Fruit fly (Drosophila melanogaster): ENCODE measurements around the gene Phlpp.
A peak's percentile ranks its signal among the peaks of the same experiment; 100 is the strongest.

Phlpp gene

DNA sequence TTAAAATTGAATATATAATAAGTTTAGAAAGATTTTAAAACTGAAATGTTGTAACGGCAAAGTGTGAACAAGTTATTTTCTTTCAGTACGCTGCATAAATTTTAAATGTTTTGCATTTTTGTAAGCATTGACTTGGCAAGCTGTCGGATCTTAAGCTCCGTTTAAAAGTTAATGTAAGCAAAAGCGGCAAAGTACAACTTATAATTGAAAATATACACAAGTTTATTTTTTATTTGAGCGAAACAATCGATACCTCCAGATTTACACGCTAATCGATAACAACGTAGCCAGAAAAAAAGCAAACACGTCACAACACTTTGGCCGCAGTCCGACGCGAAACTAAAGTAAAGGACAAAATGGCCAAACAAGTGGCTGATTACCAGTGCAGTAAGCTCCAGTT is 17.3 kb upstream of the Phlpp start, which contains the start of gene Catsup (continued):
- TF ChIP-seq Bdp1 (GFP tag; optimal IDR thresholded peaks at IDR 0.05) = no peak
- no peak for TF ChIP-seq CG6654 (GFP tag; optimal IDR thresholded peaks at IDR 0.05)
- no peak for TF ChIP-seq Spps (tag; optimal IDR thresholded peaks at IDR 0.05)
- no peak for TF ChIP-seq otp (GFP tag; IDR thresholded peaks at IDR 0.05)
- peak; percentile 16 for TF ChIP-seq CG12659 (GFP tag; optimal IDR thresholded peaks at IDR 0.05)
- TF ChIP-seq tin (GFP tag; optimal IDR thresholded peaks at IDR 0.05) = no peak
- no peak for TF ChIP-seq zf30C (GFP tag; optimal IDR thresholded peaks at IDR 0.05)
- peak; percentile 67 for TF ChIP-seq hbn (GFP tag; IDR thresholded peaks at IDR 0.05; ENCODE audit: partially characterized antibody)
- no peak for TF ChIP-seq scrt (GFP tag; optimal IDR thresholded peaks at IDR 0.05)
- no peak for TF ChIP-seq sc (optimal IDR thresholded peaks at IDR 0.05)
- TF ChIP-seq sc (GFP tag; optimal IDR thresholded peaks at IDR 0.05) = no peak
- TF ChIP-seq GATAe (GFP tag; conservative IDR thresholded peaks at IDR 0.05) = no peak
- no peak for TF ChIP-seq Deaf1 (tag; optimal IDR thresholded peaks at IDR 0.05)
- no peak for TF ChIP-seq repo (GFP tag; optimal IDR thresholded peaks at IDR 0.05)
- peak; percentile 52 for TF ChIP-seq YL-1 (GFP tag; optimal IDR thresholded peaks at IDR 0.05)
- no peak for TF ChIP-seq MTF-1 (GFP tag; optimal IDR thresholded peaks at IDR 0.05; ENCODE audit: borderline replicate concordance)
- no peak for TF ChIP-seq emc (GFP tag; optimal IDR thresholded peaks at IDR 0.05)
- peak; percentile 33 for TF ChIP-seq CG10267 (tag; optimal IDR thresholded peaks at IDR 0.05)
- no peak for TF ChIP-seq run (tag; optimal IDR thresholded peaks at IDR 0.05)
- no peak for TF ChIP-seq C15 (GFP tag; IDR thresholded peaks at IDR 0.05)
- peak; percentile 17 for TF ChIP-seq phol (tag; optimal IDR thresholded peaks at IDR 0.05)
- TF ChIP-seq row (GFP tag; IDR thresholded peaks at IDR 0.05) = peak; percentile 14; the same call in 1 of the 3 replicates

DNA sequence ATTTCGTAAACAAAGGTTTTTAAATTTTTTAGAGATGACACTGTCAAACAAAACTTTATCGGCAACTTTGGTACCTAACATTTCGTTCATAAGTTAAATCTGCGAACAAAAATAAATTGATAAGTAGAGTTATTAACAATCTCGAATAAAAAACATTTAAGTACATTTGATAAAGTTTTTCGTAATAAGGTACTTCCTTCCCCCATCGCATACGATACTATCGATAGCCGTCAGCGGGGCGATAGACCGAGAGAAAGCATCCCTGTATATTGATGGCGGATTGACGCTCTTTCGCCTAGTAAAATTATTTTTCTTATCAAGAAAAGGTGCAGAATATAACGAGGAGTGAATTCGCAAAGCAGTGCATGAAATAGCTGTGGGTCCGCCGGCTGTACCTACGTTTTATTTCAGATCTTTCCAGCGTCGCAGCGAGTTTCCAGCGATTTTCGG is 13.8 kb upstream of the Phlpp start, which contains the start of the genes Ttc19 and Acn:
Gene Ttc19, minus strand, starts transcription at position 38 of the 450 bp plus-strand sequence.
Gene Acn, plus strand, starts transcription at position 245 of the 450 bp plus-strand sequence.
- peak; percentile 63 for TF ChIP-seq CG18011 (GFP tag; optimal IDR thresholded peaks at IDR 0.05)
- TF ChIP-seq CkIIα-i1 (GFP tag; IDR thresholded peaks at IDR 0.05) = no peak
- peak; percentile 40 for TF ChIP-seq salm (tag; optimal IDR thresholded peaks at IDR 0.05)
- peak; percentile 48 for TF ChIP-seq dimm (GFP tag; IDR thresholded peaks at IDR 0.05)
- TF ChIP-seq Max (GFP tag; optimal IDR thresholded peaks at IDR 0.05) = peak; percentile 78
- TF ChIP-seq vvl (GFP tag; IDR thresholded peaks at IDR 0.05) = peak; percentile 92
- no peak for TF ChIP-seq oc (tag; optimal IDR thresholded peaks at IDR 0.05)
- peak; percentile 53 for TF ChIP-seq Dp (GFP tag; optimal IDR thresholded peaks at IDR 0.05)
- peak; percentile 70 for TF ChIP-seq Adf1 (GFP tag; IDR thresholded peaks at IDR 0.05)
- TF ChIP-seq CG43689 (GFP tag; IDR thresholded peaks at IDR 0.05) = 0 out of 2 replicates have a peak, but pooled peaks have one; percentile 9
- TF ChIP-seq Xbp1 (GFP tag; optimal IDR thresholded peaks at IDR 0.05) = peak; percentile 90
- TF ChIP-seq gce (GFP tag; IDR thresholded peaks at IDR 0.05) = 0 out of 3 replicates have a peak, but pooled peaks have one; percentile 33
- TF ChIP-seq Hmx (GFP tag; optimal IDR thresholded peaks at IDR 0.05) = peak; percentile 72
- TF ChIP-seq CG4424 (GFP tag; optimal IDR thresholded peaks at IDR 0.05) = peak; percentile 87
- no peak for TF ChIP-seq h (optimal IDR thresholded peaks at IDR 0.05)
- peak; percentile 49; the same call in 1 of the 3 replicates for TF ChIP-seq CG7357 (GFP tag; IDR thresholded peaks at IDR 0.05)
- peak; percentile 81 for TF ChIP-seq CG8388 (GFP tag; optimal IDR thresholded peaks at IDR 0.05)
- TF ChIP-seq zfh1 (GFP tag; IDR thresholded peaks at IDR 0.05) = peak; percentile 90
- peak; percentile 80 for TF ChIP-seq dm (GFP tag; optimal IDR thresholded peaks at IDR 0.05)
- TF ChIP-seq fd96Cb (tag; optimal IDR thresholded peaks at IDR 0.05) = peak; percentile 60
- TF ChIP-seq Doc3 (GFP tag; IDR thresholded peaks at IDR 0.05; ENCODE audit: partially characterized antibody) = peak; percentile 95
- peak; percentile 77 for TF ChIP-seq CG12744 (GFP tag; optimal IDR thresholded peaks at IDR 0.05)
- TF ChIP-seq CG10209 (GFP tag; optimal IDR thresholded peaks at IDR 0.05) = peak; percentile 69
- TF ChIP-seq Optix (GFP tag; IDR thresholded peaks at IDR 0.05) = peak; percentile 66; the same call in 2 of the 3 replicates
- TF ChIP-seq CG1024 (GFP tag; IDR thresholded peaks at IDR 0.05) = peak; percentile 56
- no peak for TF ChIP-seq D (optimal IDR thresholded peaks at IDR 0.05)
- peak; percentile 73 for TF ChIP-seq D (GFP tag; optimal IDR thresholded peaks at IDR 0.05)
- peak; percentile 81 for TF ChIP-seq CG8089 (GFP tag; optimal IDR thresholded peaks at IDR 0.05)
- TF ChIP-seq gcm (GFP tag; optimal IDR thresholded peaks at IDR 0.05) = peak; percentile 67
- peak; percentile 88 for TF ChIP-seq CG2712 (tag; optimal IDR thresholded peaks at IDR 0.05)

All from whole organism, embryonic.